Worm (Caenorhabditis elegans) whole organism, mixed stage, embryonic: Measurements from ENCODE around the gene F32H5.1.

Source experiments
- lsy-2 ChIP-seq: fragments of 150-350 bp; optimal IDR thresholded peaks from 2 replicates; lab custom pipeline; 2014; ENCODE audit warnings: missing biosample characterization, missing genetic modification characterization
- mep-1 ChIP-seq: fragments of 150-350 bp; optimal IDR thresholded peaks from 2 replicates; lab custom pipeline; 2017; ENCODE audit warnings: missing biosample characterization, missing genetic modification reagents, missing genetic modification characterization, inconsistent platforms
- nhr-12 ChIP-seq: fragments of 150-350 bp; optimal IDR thresholded peaks from 2 replicates; lab custom pipeline; 2014; ENCODE audit warnings: missing biosample characterization, missing genetic modification characterization
- nhr-237 ChIP-seq: fragments of 150-350 bp; optimal IDR thresholded peaks from 2 replicates; lab custom pipeline; 2014; ENCODE audit warnings: missing biosample characterization, missing genetic modification characterization
- nhr-28 ChIP-seq: fragments of 150-350 bp; optimal IDR thresholded peaks from 2 replicates; lab custom pipeline; 2014; ENCODE audit warnings: missing biosample characterization, missing genetic modification characterization
- tbx-8 ChIP-seq: fragments of 200-800 bp; sonication (Bioruptor generic); optimal IDR thresholded peaks from 2 replicates; lab custom pipeline; 2018; ENCODE audit warnings: mild to moderate bottlenecking, missing genetic modification characterization, moderate library complexity, missing compliant biosample characterization
- unc-62 ChIP-seq: fragments of 150-350 bp; optimal IDR thresholded peaks from 2 replicates; lab custom pipeline; 2014; ENCODE audit warnings: missing biosample characterization, missing genetic modification reagents, missing genetic modification characterization

- TF ChIP-seq nhr-237 (tag; lab: Kevin White, UChicago) (no peak), mep-1 (tag; lab: Kevin White, UChicago) (no peak), unc-62 (GFP tag; lab: Kevin White, UChicago) (no peak), nhr-28 (tag; lab: Kevin White, UChicago) (no peak), lsy-2 (tag; lab: Kevin White, UChicago) (no peak), nhr-12 (tag; lab: Kevin White, UChicago) (no peak), tbx-8 (no peak)
Measured at ce11 chrV:13357652-13358281, at the start of gene F32H5.1.
